Worm (Caenorhabditis elegans) whole organism, L4 larva: Measurements from ENCODE around the gene sdn-1.

ENCODE experiments used
- T20F7.1 ChIP-seq: fragments of 200-800 bp; sonication (Bioruptor generic); optimal IDR thresholded peaks from 2 replicates; lab custom pipeline; 2018; ENCODE audit warnings: mild to moderate bottlenecking, missing genetic modification characterization, missing compliant biosample characterization
- egl-27 ChIP-seq: sonication (generic microtip); optimal IDR thresholded peaks from 3 replicates; lab custom pipeline; 2017; ENCODE audit warnings: missing biosample characterization, missing genetic modification reagents, missing genetic modification characterization
- fos-1 ChIP-seq: fragments of 150-350 bp; optimal IDR thresholded peaks from 2 replicates; lab custom pipeline; 2014; ENCODE audit warnings: missing biosample characterization, missing genetic modification characterization
- lin-39 ChIP-seq: fragments of 150-350 bp; optimal IDR thresholded peaks from 2 replicates; lab custom pipeline; 2014; ENCODE audit warnings: missing biosample characterization, missing genetic modification reagents, missing genetic modification characterization
- nhr-6 ChIP-seq: fragments of 150-350 bp; optimal IDR thresholded peaks from 2 replicates; lab custom pipeline; 2014; ENCODE audit warnings: missing biosample characterization, missing genetic modification characterization
- snpc-1.2 ChIP-seq: fragments of 200-800 bp; sonication (Bioruptor generic); IDR thresholded peaks from 2 replicates; pipeline ENCODE4 v1.3.6; 2022; ENCODE audit warnings: missing genetic modification reagents, missing genetic modification characterization, missing compliant biosample characterization
- snpc-4 ChIP-seq: fragments of 150-350 bp; optimal IDR thresholded peaks from 2 replicates; lab custom pipeline; 2014; ENCODE audit warnings: missing biosample characterization, missing genetic modification characterization

- no peak for TF ChIP-seq lin-39 (tag; lab: Kevin White, UChicago)
- TF ChIP-seq snpc-4 (tag; lab: Kevin White, UChicago), result no peak
- no peak for TF ChIP-seq egl-27
- no peak for TF ChIP-seq fos-1 (tag; lab: Kevin White, UChicago)
- no peak for TF ChIP-seq nhr-6 (tag; lab: Kevin White, UChicago)
- TF ChIP-seq T20F7.1 (GFP tag; lab: Kevin White, UChicago), result no peak
- TF ChIP-seq snpc-1.2 (GFP tag; lab: Robert Waterston, UW), result no peak
These were observed at the start of gene sdn-1 for ce11 chrX:10593234-10593633.
